Fruit fly (Drosophila melanogaster): ENCODE measurements around the gene glu.

DNA sequence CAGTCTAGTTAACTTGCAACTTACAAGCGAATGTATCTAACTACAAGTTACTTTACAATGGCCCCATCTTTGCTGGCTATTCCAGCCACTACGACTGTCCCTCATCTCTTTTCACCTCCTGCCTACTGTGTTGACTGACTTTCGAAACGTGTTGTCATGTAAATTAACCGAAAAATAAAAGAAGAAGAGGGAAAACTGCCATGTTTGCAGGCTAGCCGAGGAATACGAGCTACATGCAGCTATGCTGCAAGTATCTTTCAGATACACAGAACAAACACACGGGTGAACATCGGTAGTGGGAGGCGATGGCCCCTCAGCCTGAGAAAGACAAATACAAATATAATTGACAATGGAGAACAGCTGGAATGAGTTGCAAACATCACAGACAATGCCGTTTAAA lies 27.5 kb downstream of the glu start:
- TF ChIP-seq CrebA (GFP tag; optimal IDR thresholded peaks at IDR 0.05; ENCODE audit: borderline replicate concordance): no peak
- TF ChIP-seq usp (GFP tag; optimal IDR thresholded peaks at IDR 0.05): no peak
- no peak for TF ChIP-seq Hr78 (GFP tag; optimal IDR thresholded peaks at IDR 0.05)
- no peak for TF ChIP-seq Mio (GFP tag; optimal IDR thresholded peaks at IDR 0.05)
- no peak for TF ChIP-seq psq (GFP tag; optimal IDR thresholded peaks at IDR 0.05)
- no peak for TF ChIP-seq fru (GFP tag; optimal IDR thresholded peaks at IDR 0.05)
- TF ChIP-seq h (GFP tag; optimal IDR thresholded peaks at IDR 0.05): no peak
- TF ChIP-seq dmrt93B (GFP tag; optimal IDR thresholded peaks at IDR 0.05): no peak
- TF ChIP-seq sv (GFP tag; optimal IDR thresholded peaks at IDR 0.05): no peak
- TF ChIP-seq ey (GFP tag; optimal IDR thresholded peaks at IDR 0.05): no peak
- no peak for TF ChIP-seq OdsH (GFP tag; optimal IDR thresholded peaks at IDR 0.05)
